Worm (Caenorhabditis elegans): ENCODE measurements around the gene slc-5A12.

slc-5A12 gene

DNA sequence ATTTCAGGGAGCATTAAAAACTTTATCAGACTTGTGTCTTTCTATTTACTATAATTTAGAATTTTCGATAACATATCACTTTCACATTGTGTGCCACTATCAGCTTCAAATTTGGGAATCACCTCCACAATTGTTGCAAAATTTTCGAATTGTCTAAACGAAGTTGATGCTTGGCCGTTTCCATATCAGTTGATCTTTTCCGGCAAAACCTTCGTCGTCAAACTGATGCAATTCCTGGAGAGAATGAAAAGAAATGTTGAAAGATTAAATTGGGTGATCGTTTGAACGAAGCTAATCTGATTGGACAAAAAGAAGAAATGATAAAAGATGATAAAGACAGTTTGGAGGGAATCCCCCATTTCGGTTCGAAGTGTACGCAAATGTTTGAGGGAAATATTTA, 18.4 kb downstream of the slc-5A12 start (continued):
- TF ChIP-seq dpff-1 (tag; optimal IDR thresholded peaks at IDR 0.05) (no peak), ztf-22 (GFP tag; optimal IDR thresholded peaks at IDR 0.05) (peak; percentile 71), ceh-40 (GFP tag; IDR thresholded peaks at IDR 0.05) (0 out of 2 replicates have a peak, but pooled peaks have one; percentile 15), bed-1 (GFP tag; IDR thresholded peaks at IDR 0.05) (no peak), efl-1 (GFP tag; optimal IDR thresholded peaks at IDR 0.05) (no peak), athp-1 (tag; optimal IDR thresholded peaks at IDR 0.05) (peak; percentile 19), tlf-1 (GFP tag; optimal IDR thresholded peaks at IDR 0.05) (peak; percentile 64), C17E4.6 (GFP tag; IDR thresholded peaks at IDR 0.05) (no peak), B0035.1 (tag; optimal IDR thresholded peaks at IDR 0.05) (no peak), bed-2 (GFP tag; IDR thresholded peaks at IDR 0.05) (no peak), ztf-28 (GFP tag; IDR thresholded peaks at IDR 0.05) (no peak), hmg-20 (GFP tag; IDR thresholded peaks at IDR 0.05) (no peak; the same call in 1 of the 2 replicates), unc-62 (GFP tag; optimal IDR thresholded peaks at IDR 0.05) (no peak), sea-2 (GFP tag; IDR thresholded peaks at IDR 0.05) (no peak), mes-4 (tag; optimal IDR thresholded peaks at IDR 0.05) (no peak), unc-130 (GFP tag; optimal IDR thresholded peaks at IDR 0.05) (no peak), ccch-3 (GFP tag; optimal IDR thresholded peaks at IDR 0.05) (no peak), mel-28 (tag; optimal IDR thresholded peaks at IDR 0.05; ENCODE audit: borderline replicate concordance) (no peak), D2030.7 (GFP tag; IDR thresholded peaks at IDR 0.05) (0 out of 2 replicates have a peak, but pooled peaks have one; percentile 20), T26A5.8 (tag; optimal IDR thresholded peaks at IDR 0.05) (peak; percentile 23), C06A6.2 (GFP tag; conservative IDR thresholded peaks at IDR 0.05) (peak; percentile 63; the same call in 1 of the 2 replicates), tbx-9 (tag; optimal IDR thresholded peaks at IDR 0.05; ENCODE audit: borderline replicate concordance) (no peak), F10E7.11 (tag; optimal IDR thresholded peaks at IDR 0.05) (no peak), lsl-1 (GFP tag; optimal IDR thresholded peaks at IDR 0.05) (no peak), attf-3 (GFP tag; conservative IDR thresholded peaks at IDR 0.05) (no peak), ama-1 (optimal IDR thresholded peaks at IDR 0.05) (peak; percentile 64), ama-1 (GFP tag; optimal IDR thresholded peaks at IDR 0.05) (peak in 1 of 2 experiments; percentile 24), ztf-3 (GFP tag; optimal IDR thresholded peaks at IDR 0.05) (no peak), rcor-1 (GFP tag; IDR thresholded peaks at IDR 0.05) (0 out of 2 replicates have a peak, but pooled peaks have one; percentile 16), tbp1 (GFP tag; optimal IDR thresholded peaks at IDR 0.05) (peak; percentile 31), F39B2.1 (GFP tag; IDR thresholded peaks at IDR 0.05) (no peak), akir-1 (GFP tag; optimal IDR thresholded peaks at IDR 0.05) (no peak), lir-1 (GFP tag; conservative IDR thresholded peaks at IDR 0.05) (no peak), aptf-3 (GFP tag; IDR thresholded peaks at IDR 0.05) (no peak), fkh-3 (tag; optimal IDR thresholded peaks at IDR 0.05) (no peak), rec-8 (tag; optimal IDR thresholded peaks at IDR 0.05) (no peak), dox-1 (GFP tag; IDR thresholded peaks at IDR 0.05) (peak; percentile 21; the same call in 1 of the 2 replicates), mxl-1 (tag; optimal IDR thresholded peaks at IDR 0.05) (no peak), nhr-80 (tag; optimal IDR thresholded peaks at IDR 0.05) (peak; percentile 95), mcd-1 (GFP tag; IDR thresholded peaks at IDR 0.05) (peak; percentile 44; the same call in 1 of the 2 replicates), lin-54 (GFP tag; optimal IDR thresholded peaks at IDR 0.05) (peak; percentile 64), chd-7 (tag; optimal IDR thresholded peaks at IDR 0.05) (peak; percentile 79), lsy-27 (tag; optimal IDR thresholded peaks at IDR 0.05; ENCODE audit: borderline replicate concordance, insufficient read depth) (no peak), ceh-27 (GFP tag; optimal IDR thresholded peaks at IDR 0.05) (no peak), ceh-58 (GFP tag; IDR thresholded peaks at IDR 0.05) (no peak), F23B12.7 (tag; optimal IDR thresholded peaks at IDR 0.05; ENCODE audit: insufficient read depth) (peak; percentile 8), attf-5 (GFP tag; optimal IDR thresholded peaks at IDR 0.05) (no peak), madf-10 (tag; optimal IDR thresholded peaks at IDR 0.05) (peak; percentile 70), lag-1 (GFP tag; IDR thresholded peaks at IDR 0.05) (no peak), let-526 (GFP tag; IDR thresholded peaks at IDR 0.05) (no peak)
